Worm (Caenorhabditis elegans): ENCODE data around the gene Y38E10A.14.

Gene Y38E10A.14

DNA sequence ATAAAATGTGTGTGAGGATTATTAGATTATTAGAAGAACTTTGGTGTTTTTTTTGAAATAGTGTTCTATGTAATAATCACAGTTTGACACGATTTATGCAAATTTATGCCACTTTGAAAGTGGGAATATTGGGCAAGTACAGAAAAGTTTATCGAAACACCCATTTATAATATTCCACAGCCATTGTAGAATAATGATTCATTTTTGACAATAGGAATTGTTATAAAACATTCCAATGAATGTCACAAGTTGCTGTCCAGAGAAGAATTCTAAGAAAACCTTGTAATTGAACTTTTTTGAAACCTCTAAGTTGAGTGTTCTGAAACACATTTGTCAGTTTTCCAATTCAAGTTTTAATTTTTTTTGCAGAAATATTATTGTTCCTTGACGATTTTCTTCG lies 12.1 kb downstream of the Y38E10A.14 start, which contains the start of gene nspe-4:
TSS of gene nspe-4 (plus strand) at position 301 of the 400 bp plus-strand sequence.
- TF ChIP-seq B0310.2 (tag; optimal IDR thresholded peaks at IDR 0.05): no peak
- TF ChIP-seq scrt-1 (GFP tag; IDR thresholded peaks at IDR 0.05): no peak
- TF ChIP-seq hmbx-1 (tag; optimal IDR thresholded peaks at IDR 0.05): no peak
- no peak for TF ChIP-seq hnd-1 (tag; optimal IDR thresholded peaks at IDR 0.05)
- no peak for TF ChIP-seq ceh-13 (GFP tag; optimal IDR thresholded peaks at IDR 0.05)
- no peak for TF ChIP-seq tbx-37 (GFP tag; conservative IDR thresholded peaks at IDR 0.05)

ce11 chrII:12608653-12609052 lies 15.7 kb downstream of the Y38E10A.14 start, which contains the start of gene Y38E10A.9:
Y38E10A.9 (plus strand) TSS chrII:12608953.
- TF ChIP-seq scrt-1 (GFP tag; IDR thresholded peaks at IDR 0.05): no peak
- TF ChIP-seq ceh-36 (tag; optimal IDR thresholded peaks at IDR 0.05): no peak
- no peak for TF ChIP-seq ceh-13 (GFP tag; optimal IDR thresholded peaks at IDR 0.05)
- TF ChIP-seq sea-1 (GFP tag; conservative IDR thresholded peaks at IDR 0.05): no peak
- TF ChIP-seq hmbx-1 (tag; optimal IDR thresholded peaks at IDR 0.05): no peak
- TF ChIP-seq aly-1 (tag; optimal IDR thresholded peaks at IDR 0.05): no peak
- no peak for TF ChIP-seq tbx-11 (GFP tag; IDR thresholded peaks at IDR 0.05)
- TF ChIP-seq ets-7 (tag; optimal IDR thresholded peaks at IDR 0.05): no peak
- no peak for TF ChIP-seq pes-1 (GFP tag; IDR thresholded peaks at IDR 0.05)
- no peak for TF ChIP-seq flt-1 (GFP tag; IDR thresholded peaks at IDR 0.05)

ce11 chrII:12606900-12607299 lies 17.4 kb downstream of the Y38E10A.14 start, which contains the start of gene Y38E10A.8:
Y38E10A.8 (plus strand) TSS chrII:12607200.
- TF ChIP-seq aly-1 (tag; optimal IDR thresholded peaks at IDR 0.05) (no peak), hmg-4 (GFP tag; optimal IDR thresholded peaks at IDR 0.05) (no peak), tra-4 (tag; optimal IDR thresholded peaks at IDR 0.05) (no peak), ama-1 (optimal IDR thresholded peaks at IDR 0.05) (no peak)

DNA sequence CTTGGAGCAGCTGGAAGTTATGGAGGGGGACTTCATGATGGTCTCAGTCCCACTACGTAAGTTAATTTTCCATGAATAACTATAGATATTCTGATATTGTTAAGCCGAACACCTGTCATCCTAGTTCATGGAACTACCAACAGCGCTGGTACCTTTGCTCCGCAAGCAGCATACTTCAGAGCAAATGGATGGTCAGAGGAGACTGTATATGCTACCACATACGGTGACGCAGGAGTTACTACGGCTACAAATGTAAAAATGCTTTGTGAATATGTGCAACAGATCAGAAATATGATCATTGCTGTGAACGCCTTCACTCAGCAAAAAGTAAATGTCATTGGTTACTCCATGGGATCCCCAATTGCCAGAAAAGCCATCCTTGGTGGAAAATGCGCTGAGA lies 18.2 kb downstream of the Y38E10A.14 start:
- no peak for TF ChIP-seq tra-4 (tag; optimal IDR thresholded peaks at IDR 0.05)
- TF ChIP-seq tbx-11 (GFP tag; IDR thresholded peaks at IDR 0.05): no peak; the same call in 1 of the 2 replicates
- TF ChIP-seq ama-1 (optimal IDR thresholded peaks at IDR 0.05): no peak
- no peak for TF ChIP-seq hmbx-1 (tag; optimal IDR thresholded peaks at IDR 0.05)
- no peak for TF ChIP-seq flt-1 (GFP tag; IDR thresholded peaks at IDR 0.05)

DNA sequence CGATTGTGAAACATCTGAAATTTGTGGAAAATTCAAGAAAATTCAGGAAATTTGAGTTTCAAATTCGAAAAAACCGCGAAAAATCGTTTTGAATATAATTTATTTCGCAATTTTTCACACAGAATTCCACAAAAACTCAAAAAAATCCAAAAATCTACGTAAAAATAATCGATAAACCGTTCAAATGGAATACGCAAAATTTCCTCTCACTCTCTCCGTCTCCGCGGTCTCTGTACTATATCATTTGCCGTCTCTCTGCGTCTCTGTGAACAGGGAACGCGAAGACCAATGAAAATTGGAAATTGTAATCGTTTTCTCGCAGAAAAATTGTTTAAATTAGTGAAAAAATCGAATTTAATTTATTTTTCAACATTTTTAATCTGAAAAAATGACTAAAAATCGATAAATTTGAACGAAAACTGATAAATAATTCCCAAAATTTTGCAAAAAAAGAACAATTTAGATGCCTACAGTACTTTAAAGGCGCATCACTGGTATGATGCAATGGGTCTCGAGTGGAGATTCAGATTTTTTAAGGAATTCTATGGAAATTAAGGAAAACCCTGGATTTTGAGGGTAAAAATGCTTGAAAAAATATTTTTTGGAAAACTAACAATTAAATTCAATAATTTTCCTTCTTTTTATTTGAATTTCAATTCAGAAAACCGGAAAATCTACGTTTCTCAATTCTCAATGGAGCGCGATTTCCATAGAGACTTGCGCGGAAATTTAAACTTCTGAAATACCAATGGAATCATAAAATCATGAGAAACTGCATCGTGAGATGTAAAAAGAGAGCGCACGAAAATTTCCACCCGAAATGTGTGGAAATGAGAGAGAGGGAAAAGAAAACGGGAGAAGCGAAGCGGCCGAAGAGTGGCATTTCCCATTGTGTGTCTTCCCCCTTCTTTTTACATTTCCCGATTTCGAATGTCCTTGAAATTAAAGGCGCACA lies 20.4 kb downstream of the Y38E10A.14 start, which contains the start of the genes ceh-100 and lips-15:
TSS of gene ceh-100 (minus strand) at position 14 of the 955 bp plus-strand sequence.
TSS of gene lips-15 (plus strand) at position 720 of the 955 bp plus-strand sequence.
- TF ChIP-seq ets-7 (tag; optimal IDR thresholded peaks at IDR 0.05) (no peak), ceh-13 (GFP tag; optimal IDR thresholded peaks at IDR 0.05) (no peak), F13C5.2 (tag; optimal IDR thresholded peaks at IDR 0.05) (no peak), ceh-36 (tag; optimal IDR thresholded peaks at IDR 0.05) (no peak), tra-4 (tag; optimal IDR thresholded peaks at IDR 0.05) (no peak), hmg-4 (GFP tag; optimal IDR thresholded peaks at IDR 0.05) (no peak), hmbx-1 (tag; optimal IDR thresholded peaks at IDR 0.05) (no peak), pes-1 (GFP tag; IDR thresholded peaks at IDR 0.05) (no peak), aly-1 (tag; optimal IDR thresholded peaks at IDR 0.05) (no peak), tbx-11 (GFP tag; IDR thresholded peaks at IDR 0.05) (no peak), sea-1 (GFP tag; conservative IDR thresholded peaks at IDR 0.05) (no peak), hnd-1 (tag; optimal IDR thresholded peaks at IDR 0.05) (no peak), B0310.2 (tag; optimal IDR thresholded peaks at IDR 0.05) (no peak)

ce11 chrII:12580952-12581351 lies 43.4 kb downstream of the Y38E10A.14 start, which contains the start of gene clec-4:
clec-4 (minus strand) TSS chrII:12581113.
- TF ChIP-seq pes-1 (GFP tag; IDR thresholded peaks at IDR 0.05) (no peak), ceh-36 (tag; optimal IDR thresholded peaks at IDR 0.05) (no peak), hnd-1 (tag; optimal IDR thresholded peaks at IDR 0.05) (no peak), ceh-13 (GFP tag; optimal IDR thresholded peaks at IDR 0.05) (no peak), aly-1 (tag; optimal IDR thresholded peaks at IDR 0.05) (no peak), ets-7 (tag; optimal IDR thresholded peaks at IDR 0.05) (no peak)

- TF ChIP-seq ets-7 (tag; optimal IDR thresholded peaks at IDR 0.05) (no peak), pes-1 (GFP tag; IDR thresholded peaks at IDR 0.05) (no peak), tbx-37 (GFP tag; conservative IDR thresholded peaks at IDR 0.05) (no peak), hmg-4 (GFP tag; optimal IDR thresholded peaks at IDR 0.05) (no peak), ceh-13 (GFP tag; optimal IDR thresholded peaks at IDR 0.05) (no peak), sea-1 (GFP tag; conservative IDR thresholded peaks at IDR 0.05) (no peak), hnd-1 (tag; optimal IDR thresholded peaks at IDR 0.05) (no peak), ama-1 (optimal IDR thresholded peaks at IDR 0.05) (no peak), aly-1 (tag; optimal IDR thresholded peaks at IDR 0.05) (no peak), scrt-1 (GFP tag; IDR thresholded peaks at IDR 0.05) (no peak), flt-1 (GFP tag; IDR thresholded peaks at IDR 0.05) (no peak), B0310.2 (tag; optimal IDR thresholded peaks at IDR 0.05) (no peak), hmbx-1 (tag; optimal IDR thresholded peaks at IDR 0.05) (no peak), F13C5.2 (tag; optimal IDR thresholded peaks at IDR 0.05) (no peak), ceh-36 (tag; optimal IDR thresholded peaks at IDR 0.05) (no peak), tra-4 (tag; optimal IDR thresholded peaks at IDR 0.05) (no peak)
Measured at ce11 chrII:12577754-12578153, 46.6 kb downstream of the Y38E10A.14 start, which contains the start of gene clec-8. clec-8 (minus strand) TSS chrII:12578061.

ce11 chrII:12574668-12575067 lies 49.7 kb downstream of the Y38E10A.14 start, which contains the start of gene Y38E10A.3:
Y38E10A.3 (minus strand) TSS chrII:12574768.
- TF ChIP-seq ceh-13 (GFP tag; optimal IDR thresholded peaks at IDR 0.05): no peak
